Fruit fly (Drosophila melanogaster) whole organism, embryonic: Measurements from ENCODE around the gene CG34267.

Experiments used
- Antp ChIP-seq: fragments of 200-800 bp; sonication (Bioruptor generic); optimal IDR thresholded peaks from 3 replicates; lab custom pipeline; 2016; ENCODE audit warnings: missing biosample characterization, missing genetic modification characterization
- B-H2 ChIP-seq: fragments of 200-800 bp; sonication (Bioruptor generic); optimal IDR thresholded peaks from 2 replicates; lab custom pipeline; 2018; ENCODE audit warnings: missing biosample characterization, mild to moderate bottlenecking, missing genetic modification characterization
- CG10321 ChIP-seq: fragments of 200-800 bp; sonication (Bioruptor generic); IDR thresholded peaks from 2 replicates; pipeline ENCODE4 v1.3.6; 2022; ENCODE audit warnings: missing biosample characterization, missing genetic modification characterization
- CG10979 ChIP-seq: fragments of 200-800 bp; sonication (Bioruptor generic); optimal IDR thresholded peaks from 2 replicates; lab custom pipeline; 2018; ENCODE audit warnings: missing biosample characterization, mild to moderate bottlenecking, missing genetic modification characterization, moderate library complexity
- CG12219 ChIP-seq: fragments of 200-800 bp; sonication (Bioruptor generic); optimal IDR thresholded peaks from 3 replicates; lab custom pipeline; 2018; ENCODE audit warnings: missing biosample characterization, mild to moderate bottlenecking, missing genetic modification characterization
- CG12299 ChIP-seq: fragments of 200-800 bp; sonication (Bioruptor generic); optimal IDR thresholded peaks from 2 replicates; lab custom pipeline; 2018; ENCODE audit warnings: missing biosample characterization, mild to moderate bottlenecking, missing genetic modification characterization
- CG13424 ChIP-seq: fragments of 200-800 bp; sonication (Bioruptor generic); optimal IDR thresholded peaks from 2 replicates; lab custom pipeline; 2019; ENCODE audit warnings: missing biosample characterization, mild to moderate bottlenecking, missing genetic modification characterization, moderate library complexity
- CG14014 ChIP-seq: fragments of 200-800 bp; sonication (Bioruptor generic); IDR thresholded peaks from 2 replicates; pipeline ENCODE4 v1.3.6; 2022; ENCODE audit warnings: missing biosample characterization, missing genetic modification characterization
- CG18011 ChIP-seq: fragments of 200-800 bp; sonication (Bioruptor generic); optimal IDR thresholded peaks from 2 replicates; lab custom pipeline; 2017; ENCODE audit warnings: missing biosample characterization, missing genetic modification characterization, mild to moderate bottlenecking, moderate library complexity, missing genotype
- CG2199 ChIP-seq: fragments of 200-800 bp; sonication (Bioruptor generic); IDR thresholded peaks from 3 replicates; pipeline ENCODE4 v1.3.6; 2022; ENCODE audit warnings: missing biosample characterization, missing genetic modification characterization
- CG3847 ChIP-seq: fragments of 200-800 bp; sonication (Bioruptor generic); IDR thresholded peaks from 2 replicates; pipeline ENCODE4 v1.3.6; 2022; ENCODE audit warnings: missing biosample characterization, missing genetic modification characterization
- CG6791 ChIP-seq: fragments of 200-800 bp; sonication (Bioruptor generic); IDR thresholded peaks from 3 replicates; pipeline ENCODE4 v1.3.6; 2022; ENCODE audit warnings: missing biosample characterization, missing genetic modification characterization; ENCODE audit not compliant: partially characterized antibody
- CG6813 ChIP-seq: fragments of 200-800 bp; sonication (Bioruptor generic); optimal IDR thresholded peaks from 2 replicates; lab custom pipeline; 2017; ENCODE audit warnings: missing biosample characterization, missing genetic modification characterization, mild to moderate bottlenecking, moderate library complexity, missing genetic modification reagents
- CG7271 ChIP-seq: fragments of 200-800 bp; sonication (Bioruptor generic); optimal IDR thresholded peaks from 2 replicates; lab custom pipeline; 2018; ENCODE audit warnings: missing biosample characterization, mild to moderate bottlenecking, missing genetic modification characterization, moderate library complexity
- CG8359 ChIP-seq: fragments of 200-800 bp; sonication (Bioruptor generic); optimal IDR thresholded peaks from 2 replicates; lab custom pipeline; 2017; ENCODE audit warnings: missing biosample characterization, mild to moderate bottlenecking, missing genetic modification characterization, borderline replicate concordance
- CG8765 ChIP-seq: fragments of 200-800 bp; sonication (Bioruptor generic); IDR thresholded peaks from 2 replicates; pipeline ENCODE4 v1.3.6; 2022; ENCODE audit warnings: missing biosample characterization, missing genetic modification characterization
- CG9817 ChIP-seq: fragments of 200-800 bp; sonication (Bioruptor generic); optimal IDR thresholded peaks from 2 replicates; lab custom pipeline; 2018; ENCODE audit warnings: missing biosample characterization, mild to moderate bottlenecking, missing genetic modification characterization, moderate library complexity
- CG9932 ChIP-seq: fragments of 200-800 bp; sonication (Bioruptor generic); IDR thresholded peaks from 2 replicates; pipeline ENCODE4 v1.3.6; 2022; ENCODE audit warnings: missing biosample characterization, missing genetic modification characterization
- CkIIα-i1 ChIP-seq: fragments of 200-800 bp; sonication (Bioruptor generic); IDR thresholded peaks from 2 replicates; pipeline ENCODE4 v1.3.6; 2022; ENCODE audit warnings: missing biosample characterization, missing genetic modification characterization
- CrebB ChIP-seq: fragments of 200-800 bp; sonication (Bioruptor generic); optimal IDR thresholded peaks from 3 replicates; lab custom pipeline; 2018; ENCODE audit warnings: missing biosample characterization, mild to moderate bottlenecking, missing genetic modification characterization
- ERR ChIP-seq: fragments of 200-800 bp; sonication (Bioruptor generic); optimal IDR thresholded peaks from 2 replicates; lab custom pipeline; 2016; ENCODE audit warnings: missing biosample characterization, missing genetic modification characterization
- Elba2 ChIP-seq: fragments of 200-800 bp; sonication (Bioruptor generic); optimal IDR thresholded peaks from 3 replicates; lab custom pipeline; 2016; ENCODE audit warnings: missing biosample characterization, missing genetic modification characterization
- Ets65A ChIP-seq: fragments of 200-800 bp; sonication (Bioruptor generic); peaks from one replicate; lab custom pipeline; 2016; ENCODE audit warnings: missing biosample characterization, missing genetic modification characterization
- Fer2 ChIP-seq: fragments of 200-800 bp; sonication (Bioruptor generic); optimal IDR thresholded peaks from 2 replicates; lab custom pipeline; 2018; ENCODE audit warnings: missing biosample characterization, mild to moderate bottlenecking, missing genetic modification characterization, moderate library complexity
- HLH3B ChIP-seq: fragments of 200-800 bp; sonication (Bioruptor generic); IDR thresholded peaks from 2 replicates; pipeline ENCODE4 v1.3.6; 2022; ENCODE audit warnings: missing biosample characterization, missing genetic modification characterization
- Kr ChIP-seq: fragments of 200-800 bp; sonication (Bioruptor generic); optimal IDR thresholded peaks from 2 replicates; lab custom pipeline; 2017; ENCODE audit warnings: missing biosample characterization, mild to moderate bottlenecking, missing genetic modification characterization
- Mrtf ChIP-seq: fragments of 200-800 bp; sonication (Bioruptor generic); IDR thresholded peaks from 3 replicates; pipeline ENCODE4 v1.3.6; 2022; ENCODE audit warnings: missing biosample characterization, missing genetic modification characterization
- Myb ChIP-seq: fragments of 200-800 bp; sonication (Bioruptor generic); optimal IDR thresholded peaks from 2 replicates; lab custom pipeline; 2016; ENCODE audit warnings: missing biosample characterization, missing genetic modification characterization
- NC2β ChIP-seq: fragments of 200-800 bp; sonication (Bioruptor generic); optimal IDR thresholded peaks from 2 replicates; lab custom pipeline; 2016; ENCODE audit warnings: missing biosample characterization, missing genetic modification characterization
- Pdp1 ChIP-seq, 2 experiments: fragments of 200-800 bp; sonication (Bioruptor generic); optimal IDR thresholded peaks; 3 replicates each; lab custom pipeline; 2016; ENCODE audit warnings: missing biosample characterization in 2 of 2, missing genetic modification characterization in 2 of 2, mild to moderate bottlenecking in 1 of 2, moderate library complexity in 1 of 2
- bowl ChIP-seq: fragments of 200-800 bp; sonication (Bioruptor generic); IDR thresholded peaks from 2 replicates; pipeline ENCODE4 v1.3.6; 2022; ENCODE audit warnings: missing biosample characterization, missing genetic modification characterization
- corto ChIP-seq: fragments of 200-800 bp; sonication (Bioruptor generic); optimal IDR thresholded peaks from 2 replicates; lab custom pipeline; 2016; ENCODE audit warnings: missing biosample characterization, mild to moderate bottlenecking, missing genetic modification characterization, moderate library complexity
- croc ChIP-seq: fragments of 200-800 bp; sonication (Bioruptor generic); conservative IDR thresholded peaks from 3 replicates; pipeline ENCODE4 v1.3.6; 2022; ENCODE audit warnings: missing biosample characterization, missing genetic modification characterization
- exex ChIP-seq: fragments of 200-800 bp; sonication (Bioruptor generic); optimal IDR thresholded peaks from 4 replicates; lab custom pipeline; 2018; ENCODE audit warnings: missing biosample characterization, mild to moderate bottlenecking, missing genetic modification characterization, moderate library complexity
- gcm2 ChIP-seq: fragments of 200-800 bp; sonication (Bioruptor generic); optimal IDR thresholded peaks from 2 replicates; lab custom pipeline; 2016; ENCODE audit warnings: missing biosample characterization, missing genetic modification characterization
- gsb-n ChIP-seq: fragments of 200-800 bp; sonication (Bioruptor generic); optimal IDR thresholded peaks from 3 replicates; lab custom pipeline; 2018; ENCODE audit warnings: missing biosample characterization, mild to moderate bottlenecking, missing genetic modification characterization
- org-1 ChIP-seq: fragments of 200-800 bp; sonication (Bioruptor generic); optimal IDR thresholded peaks from 2 replicates; lab custom pipeline; 2017; ENCODE audit warnings: missing biosample characterization, missing genetic modification characterization
- p53 ChIP-seq: fragments of 200-800 bp; sonication (Bioruptor generic); optimal IDR thresholded peaks from 2 replicates; lab custom pipeline; 2016; ENCODE audit warnings: missing biosample characterization, missing genetic modification characterization
- phol ChIP-seq: fragments of 200-800 bp; sonication (Bioruptor generic); optimal IDR thresholded peaks from 3 replicates; lab custom pipeline; 2018; ENCODE audit warnings: missing biosample characterization, mild to moderate bottlenecking, missing genetic modification characterization, moderate library complexity
- prd ChIP-seq, 3 experiments: fragments of >200 bp in 2 of 3; fragments of 200-800 bp in 1 of 3; sonication (Bioruptor generic) in 1 of 3; optimal IDR thresholded peaks in 2 of 3; IDR thresholded peaks in 1 of 3; 2 replicates in 2 of 3; 3 replicates in 1 of 3; pipeline versions ENCODE4 v1.3.6 to Lab custom; 2017 to 2022; ENCODE audit warnings: missing biosample characterization in 1 of 3, missing genetic modification characterization in 1 of 3
- ro ChIP-seq: fragments of 200-800 bp; sonication (Bioruptor generic); IDR thresholded peaks from 2 replicates; pipeline ENCODE4 v1.3.6; 2022; ENCODE audit warnings: missing biosample characterization, missing genetic modification characterization
- sd ChIP-seq: fragments of 200-800 bp; sonication (Bioruptor generic); optimal IDR thresholded peaks from 3 replicates; lab custom pipeline; 2018; ENCODE audit warnings: missing biosample characterization, mild to moderate bottlenecking, missing genetic modification characterization, moderate library complexity
- sisA ChIP-seq: fragments of 200-800 bp; sonication (Bioruptor generic); IDR thresholded peaks from 2 replicates; pipeline ENCODE4 v1.3.6; 2022; ENCODE audit warnings: missing biosample characterization, missing genetic modification characterization
- tap ChIP-seq: fragments of 200-800 bp; optimal IDR thresholded peaks from 3 replicates; lab custom pipeline; 2019; ENCODE audit warnings: missing biosample characterization, mild to moderate bottlenecking, missing genetic modification characterization, moderate library complexity
- tgo ChIP-seq: fragments of 200-800 bp; sonication (Bioruptor generic); IDR thresholded peaks from 3 replicates; pipeline ENCODE4 v1.3.6; 2022; ENCODE audit warnings: missing biosample characterization, missing genetic modification characterization
- tio ChIP-seq: fragments of 200-800 bp; sonication (Bioruptor generic); optimal IDR thresholded peaks from 2 replicates; lab custom pipeline; 2017; ENCODE audit warnings: missing biosample characterization, missing genetic modification characterization, inconsistent platforms
- ttk ChIP-seq: fragments of 200-800 bp; sonication (Bioruptor generic); IDR thresholded peaks from 2 replicates; pipeline ENCODE4 v2.1.2; 2022; ENCODE audit warnings: missing biosample characterization, missing genetic modification characterization
- tup ChIP-seq: fragments of 200-800 bp; sonication (Bioruptor generic); optimal IDR thresholded peaks from 2 replicates; lab custom pipeline; 2016; ENCODE audit warnings: missing biosample characterization, mild to moderate bottlenecking, missing genetic modification characterization, moderate library complexity
- usp ChIP-seq: fragments of >200 bp; optimal IDR thresholded peaks from 2 replicates; lab custom pipeline; 2017; ENCODE audit warnings: missing biosample characterization, missing genetic modification characterization
- vnd ChIP-seq: fragments of 200-800 bp; sonication (Bioruptor generic); IDR thresholded peaks from 3 replicates; pipeline ENCODE4 v1.3.6; 2022; ENCODE audit warnings: missing biosample characterization, missing genetic modification characterization; ENCODE audit not compliant: partially characterized antibody

Gene CG34267

dm6 chr3L:540432-540973, 40.3 kb upstream of the CG34267 start, which contains the start of the genes klar and BORCS6 (continued):
- TF ChIP-seq Pdp1 (GFP tag; optimal IDR thresholded peaks at IDR 0.05; lab: Kevin White, UChicago) (peak; percentile 50 to 70), CG14014 (GFP tag; lab: Robert Waterston, UW) (peak; percentile 35; the same call in 1 of the 2 replicates), exex (tag; lab: Kevin White, UChicago) (no peak), CG18011 (GFP tag; lab: Kevin White, UChicago) (peak; percentile 43), p53 (GFP tag; lab: Kevin White, UChicago) (peak; percentile 58), HLH3B (GFP tag; lab: Robert Waterston, UW) (0 out of 2 replicates have a peak, but pooled peaks have one; percentile 20), org-1 (no peak), CG12299 (tag; lab: Kevin White, UChicago) (peak; percentile 31), CG12219 (no peak), sd (tag; lab: Kevin White, UChicago) (peak; percentile 51), sisA (GFP tag; lab: Robert Waterston, UW) (no peak), CG3847 (GFP tag; lab: Robert Waterston, UW) (peak; percentile 83), CG9932 (peak; percentile 87), Kr (GFP tag; lab: Kevin White, UChicago) (no peak), usp (no peak), ERR (peak; percentile 75), CG7271 (no peak), croc (GFP tag; lab: Robert Waterston, UW) (no peak), ttk (GFP tag; lab: Robert Waterston, UW) (no peak), tap (tag; lab: Kevin White, UChicago) (no peak), phol (tag; lab: Kevin White, UChicago) (peak; percentile 75), Fer2 (peak; percentile 2), bowl (GFP tag; lab: Robert Waterston, UW) (no peak), CG8765 (GFP tag; lab: Robert Waterston, UW) (no peak), CG10979 (tag; lab: Kevin White, UChicago) (peak; percentile 21), corto (no peak), gcm2 (GFP tag; lab: Kevin White, UChicago) (peak; percentile 20), CG13424 (tag; lab: Kevin White, UChicago) (peak; percentile 64), CG8359 (GFP tag; lab: Kevin White, UChicago) (no peak), CG6813 (GFP tag; lab: Kevin White, UChicago) (peak; percentile 28), CG2199 (GFP tag; lab: Robert Waterston, UW) (no peak), CG9817 (tag; lab: Kevin White, UChicago) (peak; percentile 64), Mrtf (GFP tag; lab: Robert Waterston, UW) (no peak), ro (GFP tag; lab: Robert Waterston, UW) (no peak), B-H2 (peak; percentile 40), Elba2 (GFP tag; lab: Kevin White, UChicago) (no peak), Antp (GFP tag; lab: Kevin White, UChicago) (peak; percentile 60), gsb-n (tag; lab: Kevin White, UChicago) (peak; percentile 25), CG6791 (GFP tag; lab: Robert Waterston, UW) (peak; percentile 96), Ets65A (GFP tag; lab: Kevin White, UChicago) (no peak), prd (optimal IDR thresholded peaks at IDR 0.05; lab: Kevin White, UChicago) (no peak), prd (GFP tag; IDR thresholded peaks at IDR 0.05; lab: Robert Waterston, UW) (peak; percentile 66), tgo (GFP tag; lab: Robert Waterston, UW) (peak; percentile 41; the same call in 1 of the 3 replicates), CrebB (tag; lab: Kevin White, UChicago) (peak; percentile 41), CkIIα-i1 (GFP tag; lab: Robert Waterston, UW) (no peak), vnd (peak; percentile 95), Myb (peak; percentile 78), tup (no peak), CG10321 (GFP tag; lab: Robert Waterston, UW) (no peak), NC2β (peak; percentile 56), tio (GFP tag; lab: Kevin White, UChicago) (no peak)
